Fruit fly (Drosophila melanogaster) whole organism, prepupa: ENCODE data around the gene RnpS1.

Source experiments
- Blimp-1 ChIP-seq: fragments of 200-800 bp; sonication (Bioruptor generic); optimal IDR thresholded peaks from 3 replicates; lab custom pipeline; 2017; ENCODE audit warnings: missing biosample characterization, missing genetic modification characterization, mild to moderate bottlenecking, moderate library complexity, missing genetic modification reagents
- CG10631 ChIP-seq: fragments of 200-800 bp; sonication (Bioruptor generic); optimal IDR thresholded peaks from 2 replicates; lab custom pipeline; 2016; ENCODE audit warnings: missing biosample characterization, missing genetic modification characterization
- CG10669 ChIP-seq: fragments of 200-800 bp; sonication (Bioruptor generic); optimal IDR thresholded peaks from 3 replicates; lab custom pipeline; 2018; ENCODE audit warnings: missing biosample characterization, mild to moderate bottlenecking, missing genetic modification characterization, moderate library complexity
- CG11762 ChIP-seq: fragments of 200-800 bp; sonication (Bioruptor generic); optimal IDR thresholded peaks from 3 replicates; lab custom pipeline; 2016; ENCODE audit warnings: missing biosample characterization, missing genetic modification characterization; ENCODE audit not compliant: insufficient read depth
- CG11902 ChIP-seq: fragments of 200-800 bp; sonication (Bioruptor generic); optimal IDR thresholded peaks from 3 replicates; lab custom pipeline; 2016; ENCODE audit warnings: missing biosample characterization, missing genetic modification characterization
- CG15336 ChIP-seq: fragments of 200-800 bp; sonication (Bioruptor generic); IDR thresholded peaks from 2 replicates; pipeline ENCODE4 v1.3.6; 2022; ENCODE audit warnings: missing biosample characterization, missing genetic modification characterization
- CG1621 ChIP-seq: fragments of 200-800 bp; sonication (Bioruptor generic); optimal IDR thresholded peaks from 3 replicates; lab custom pipeline; 2018; ENCODE audit warnings: missing biosample characterization, mild to moderate bottlenecking, missing genetic modification characterization
- CG3032 ChIP-seq: fragments of 200-800 bp; optimal IDR thresholded peaks from 2 replicates; lab custom pipeline; 2019; ENCODE audit warnings: missing biosample characterization, mild to moderate bottlenecking, missing genetic modification characterization, moderate library complexity
- CG32006 ChIP-seq: fragments of 200-800 bp; sonication (Bioruptor generic); optimal IDR thresholded peaks from 3 replicates; lab custom pipeline; 2017; ENCODE audit warnings: missing biosample characterization, mild to moderate bottlenecking, missing genetic modification characterization
- CG34406 ChIP-seq: fragments of 200-800 bp; sonication (Bioruptor generic); optimal IDR thresholded peaks from 3 replicates; lab custom pipeline; 2016; ENCODE audit warnings: missing biosample characterization, missing genetic modification characterization
- CG3919 ChIP-seq: fragments of 200-800 bp; sonication (Bioruptor generic); optimal IDR thresholded peaks from 3 replicates; lab custom pipeline; 2016; ENCODE audit warnings: missing biosample characterization, missing genetic modification characterization
- CG4318 ChIP-seq: fragments of 200-800 bp; sonication (Bioruptor generic); optimal IDR thresholded peaks from 3 replicates; lab custom pipeline; 2017; ENCODE audit warnings: missing biosample characterization, mild to moderate bottlenecking, missing genetic modification characterization
- CG6163 ChIP-seq: fragments of 200-800 bp; sonication (Bioruptor generic); IDR thresholded peaks from 3 replicates; pipeline ENCODE4 v1.3.6; 2022; ENCODE audit warnings: missing biosample characterization, missing genetic modification characterization
- CG6276 ChIP-seq: fragments of 200-800 bp; sonication (Bioruptor generic); optimal IDR thresholded peaks from 2 replicates; lab custom pipeline; 2017; ENCODE audit warnings: missing biosample characterization, mild to moderate bottlenecking, missing genetic modification characterization
- CG6808 ChIP-seq: fragments of 200-800 bp; sonication (Bioruptor generic); optimal IDR thresholded peaks from 3 replicates; lab custom pipeline; 2017; ENCODE audit warnings: missing biosample characterization, missing genetic modification characterization, mild to moderate bottlenecking, moderate library complexity, missing genetic modification reagents
- CG6854 ChIP-seq: fragments of 200-800 bp; sonication (Bioruptor generic); optimal IDR thresholded peaks from 2 replicates; lab custom pipeline; 2017; ENCODE audit warnings: missing biosample characterization, mild to moderate bottlenecking, missing genetic modification characterization
- CG7368 ChIP-seq: fragments of 200-800 bp; sonication (Bioruptor generic); optimal IDR thresholded peaks from 3 replicates; lab custom pipeline; 2016; ENCODE audit warnings: missing biosample characterization, missing genetic modification characterization
- CG8319 ChIP-seq: fragments of 200-800 bp; sonication (Bioruptor generic); optimal IDR thresholded peaks from 3 replicates; lab custom pipeline; 2016; ENCODE audit warnings: missing biosample characterization, missing genetic modification characterization
- CG8632 ChIP-seq: fragments of 200-800 bp; sonication (Bioruptor generic); optimal IDR thresholded peaks from 3 replicates; lab custom pipeline; 2016; ENCODE audit warnings: missing biosample characterization, missing genetic modification characterization
- CG9139 ChIP-seq: fragments of 200-800 bp; sonication (Bioruptor generic); optimal IDR thresholded peaks from 3 replicates; lab custom pipeline; 2017; ENCODE audit warnings: missing biosample characterization, mild to moderate bottlenecking, missing genetic modification characterization
- Eip75B ChIP-seq: fragments of 200-800 bp; sonication (Bioruptor generic); optimal IDR thresholded peaks from 3 replicates; lab custom pipeline; 2016; ENCODE audit warnings: missing biosample characterization, missing genetic modification characterization
- Eip78C ChIP-seq: fragments of 200-800 bp; sonication (Bioruptor generic); peaks from one replicate; lab custom pipeline; 2016; ENCODE audit warnings: missing biosample characterization, missing genetic modification characterization
- Eip93F ChIP-seq: fragments of 200-800 bp; sonication (Bioruptor generic); optimal IDR thresholded peaks from 2 replicates; lab custom pipeline; 2016; ENCODE audit warnings: missing biosample characterization, mild to moderate bottlenecking, missing genetic modification characterization
- Ets21C ChIP-seq: fragments of 200-800 bp; sonication (Bioruptor generic); optimal IDR thresholded peaks from 3 replicates; lab custom pipeline; 2016; ENCODE audit warnings: missing biosample characterization, missing genetic modification characterization
- Ets96B ChIP-seq: fragments of 200-800 bp; optimal IDR thresholded peaks from 2 replicates; lab custom pipeline; 2019; ENCODE audit warnings: missing biosample characterization, mild to moderate bottlenecking, missing genetic modification characterization, moderate library complexity
- Gug ChIP-seq: fragments of 200-800 bp; sonication (Bioruptor generic); IDR thresholded peaks from 2 replicates; pipeline ENCODE4 v1.3.6; 2022; ENCODE audit warnings: missing biosample characterization, missing genetic modification characterization
- Hr38 ChIP-seq: sonication (Bioruptor generic); optimal IDR thresholded peaks from 2 replicates; lab custom pipeline; 2016; ENCODE audit warnings: missing biosample characterization, missing genetic modification characterization
- Lpt ChIP-seq: fragments of 200-800 bp; sonication (Bioruptor generic); optimal IDR thresholded peaks from 3 replicates; lab custom pipeline; 2016; ENCODE audit warnings: missing biosample characterization, missing genetic modification characterization
- Met ChIP-seq: fragments of 200-800 bp; sonication (Bioruptor generic); optimal IDR thresholded peaks from 3 replicates; lab custom pipeline; 2016; ENCODE audit warnings: missing biosample characterization, missing genetic modification characterization
- OdsH ChIP-seq: fragments of 200-800 bp; sonication (Bioruptor generic); optimal IDR thresholded peaks from 3 replicates; lab custom pipeline; 2016; ENCODE audit warnings: missing biosample characterization, missing genetic modification characterization
- Sox14 ChIP-seq: fragments of 200-800 bp; sonication (Bioruptor generic); optimal IDR thresholded peaks from 3 replicates; lab custom pipeline; 2016; ENCODE audit warnings: missing biosample characterization, missing genetic modification characterization
- Sox15 ChIP-seq: fragments of 200-800 bp; sonication (Bioruptor generic); optimal IDR thresholded peaks from 3 replicates; lab custom pipeline; 2016; ENCODE audit warnings: missing biosample characterization, missing genetic modification characterization
- achi ChIP-seq: fragments of 200-800 bp; sonication (Bioruptor generic); optimal IDR thresholded peaks from 3 replicates; lab custom pipeline; 2016; ENCODE audit warnings: missing biosample characterization, missing genetic modification characterization
- acj6 ChIP-seq: fragments of 200-800 bp; sonication (Bioruptor generic); optimal IDR thresholded peaks from 3 replicates; lab custom pipeline; 2016; ENCODE audit warnings: missing biosample characterization, missing genetic modification characterization
- cyc ChIP-seq: fragments of 200-800 bp; sonication (Bioruptor generic); optimal IDR thresholded peaks from 3 replicates; lab custom pipeline; 2016; ENCODE audit warnings: missing biosample characterization, missing genetic modification characterization
- dac ChIP-seq: fragments of 200-800 bp; sonication (Bioruptor generic); optimal IDR thresholded peaks from 2 replicates; lab custom pipeline; 2017; ENCODE audit warnings: missing biosample characterization, mild to moderate bottlenecking, missing genetic modification characterization
- dsx ChIP-seq: fragments of 200-800 bp; optimal IDR thresholded peaks from 3 replicates; lab custom pipeline; 2019; ENCODE audit warnings: missing biosample characterization, mild to moderate bottlenecking, missing genetic modification characterization, moderate library complexity; ENCODE audit not compliant: poor library complexity, severe bottlenecking
- eg ChIP-seq: fragments of 200-800 bp; sonication (Bioruptor generic); IDR thresholded peaks from 3 replicates; pipeline ENCODE4 v1.3.6; 2022; ENCODE audit warnings: missing biosample characterization, missing genetic modification characterization
- fd59A ChIP-seq: fragments of 200-800 bp; sonication (Bioruptor generic); optimal IDR thresholded peaks from 2 replicates; lab custom pipeline; 2017; ENCODE audit warnings: missing biosample characterization, mild to moderate bottlenecking, missing genetic modification characterization, missing genetic modification reagents
- fd85E ChIP-seq: fragments of 200-800 bp; sonication (Bioruptor generic); optimal IDR thresholded peaks from 3 replicates; lab custom pipeline; 2016; ENCODE audit warnings: missing biosample characterization, missing genetic modification characterization
- fkh ChIP-seq: fragments of 200-800 bp; sonication (Bioruptor generic); optimal IDR thresholded peaks from 3 replicates; lab custom pipeline; 2017; ENCODE audit warnings: missing biosample characterization, mild to moderate bottlenecking, missing genetic modification characterization, moderate library complexity
- net ChIP-seq: fragments of 200-800 bp; sonication (Bioruptor generic); optimal IDR thresholded peaks from 3 replicates; lab custom pipeline; 2016; ENCODE audit warnings: missing biosample characterization, missing genetic modification characterization
- spab ChIP-seq: fragments of 200-800 bp; sonication (Bioruptor generic); optimal IDR thresholded peaks from 2 replicates; lab custom pipeline; 2017; ENCODE audit warnings: missing biosample characterization, mild to moderate bottlenecking, missing genetic modification characterization, missing genetic modification reagents
- svp ChIP-seq: fragments of 200-800 bp; sonication (Bioruptor generic); peaks from one replicate; lab custom pipeline; 2016; ENCODE audit warnings: missing biosample characterization, missing genetic modification characterization
- topi ChIP-seq: fragments of 200-800 bp; sonication (Bioruptor generic); optimal IDR thresholded peaks from 3 replicates; lab custom pipeline; 2016; ENCODE audit warnings: missing biosample characterization, missing genetic modification characterization
- vri ChIP-seq: fragments of 200-800 bp; sonication (Bioruptor generic); optimal IDR thresholded peaks from 3 replicates; lab custom pipeline; 2016; ENCODE audit warnings: missing biosample characterization, mild to moderate bottlenecking, missing genetic modification characterization

The RnpS1 gene

DNA sequence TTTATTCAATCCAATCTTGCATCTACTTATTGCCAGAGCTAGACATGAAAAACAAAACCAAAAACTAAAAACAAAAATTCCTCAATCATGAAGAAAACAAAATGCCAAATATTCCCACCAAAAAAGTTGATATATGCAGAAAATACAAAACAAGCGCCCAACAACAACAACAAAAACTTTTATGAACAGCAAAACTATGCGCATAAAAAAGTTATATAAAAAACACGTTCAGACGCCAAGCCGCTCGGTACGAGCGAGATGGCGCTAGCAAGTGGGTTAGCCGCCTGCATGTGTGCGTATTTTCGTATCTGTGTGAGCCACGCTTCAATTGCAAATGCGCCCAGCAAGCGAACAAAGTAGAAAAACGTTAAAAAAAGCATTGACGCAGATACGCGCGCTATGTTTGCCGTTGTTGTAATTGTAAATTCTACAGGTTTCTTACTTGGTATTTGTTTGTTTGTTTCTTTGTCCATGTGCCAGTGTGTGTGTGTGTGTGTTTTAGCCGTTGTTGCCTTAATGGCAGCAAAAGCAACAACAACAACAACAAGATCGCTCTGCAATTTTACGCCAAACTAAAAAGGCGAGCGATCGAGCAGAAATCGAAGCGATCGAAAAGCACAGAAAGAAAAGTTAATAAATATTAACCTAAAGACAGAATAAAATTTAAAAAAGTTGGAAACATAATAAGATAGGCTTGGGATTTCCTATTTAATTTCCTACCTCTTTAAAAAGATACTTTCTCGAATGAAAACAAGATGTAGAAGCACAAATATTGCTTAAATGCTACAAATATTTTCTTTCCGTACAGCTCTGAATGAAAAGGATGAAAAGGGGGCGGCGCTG, 41.8 kb downstream of the RnpS1 start (continued):
- TF ChIP-seq OdsH (GFP tag; lab: Kevin White, UChicago): peak; percentile 72
- peak; percentile 92 for TF ChIP-seq CG6163
- no peak for TF ChIP-seq fd85E
- no peak for TF ChIP-seq svp (GFP tag; lab: Kevin White, UChicago)
- TF ChIP-seq Ets21C (GFP tag; lab: Kevin White, UChicago): no peak
- peak; percentile 29 for TF ChIP-seq CG9139
- no peak for TF ChIP-seq CG11902 (GFP tag; lab: Kevin White, UChicago)
- TF ChIP-seq CG4318: no peak
- TF ChIP-seq vri (GFP tag; lab: Kevin White, UChicago): no peak
- peak; percentile 88 for TF ChIP-seq eg (GFP tag; lab: Robert Waterston, UW)
- TF ChIP-seq acj6 (GFP tag; lab: Kevin White, UChicago): peak; percentile 45
- TF ChIP-seq spab (GFP tag; lab: Kevin White, UChicago): peak; percentile 66
- peak; percentile 78 for TF ChIP-seq net (GFP tag; lab: Kevin White, UChicago)
- TF ChIP-seq topi (GFP tag; lab: Kevin White, UChicago): peak; percentile 4
- peak; percentile 79 for TF ChIP-seq CG32006 (GFP tag; lab: Kevin White, UChicago)
- TF ChIP-seq Sox15 (GFP tag; lab: Kevin White, UChicago): no peak
- peak; percentile 39 for TF ChIP-seq fkh (GFP tag; lab: Kevin White, UChicago)

DNA sequence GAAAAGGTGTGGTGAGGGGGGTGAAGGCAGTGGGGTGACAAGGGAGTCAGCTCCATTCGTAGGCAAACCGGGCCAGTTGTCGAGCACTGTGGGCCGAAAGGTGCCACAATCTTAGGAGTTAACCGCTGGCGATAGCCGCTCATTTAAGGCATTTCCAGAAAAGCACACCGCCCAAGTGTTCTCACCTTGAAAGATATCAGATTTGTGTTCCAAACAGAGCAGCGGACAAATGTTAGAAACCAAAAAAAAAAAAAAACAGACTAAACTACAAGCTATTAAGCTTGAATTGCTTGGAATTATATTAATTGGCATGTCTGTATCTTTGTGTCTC, 42.4 kb downstream of the RnpS1 start:
- TF ChIP-seq Met: no peak
- peak; percentile 37 for TF ChIP-seq achi
- TF ChIP-seq eg (GFP tag; lab: Robert Waterston, UW): no peak
- TF ChIP-seq CG8632: peak; percentile 34
- TF ChIP-seq CG10669 (GFP tag; lab: Kevin White, UChicago): peak; percentile 16
- peak; percentile 37 for TF ChIP-seq Eip78C (GFP tag; lab: Kevin White, UChicago)
- TF ChIP-seq net (GFP tag; lab: Kevin White, UChicago): peak; percentile 30
- no peak for TF ChIP-seq vri (GFP tag; lab: Kevin White, UChicago)
- peak; percentile 61 for TF ChIP-seq spab (GFP tag; lab: Kevin White, UChicago)
- TF ChIP-seq Hr38 (GFP tag; lab: Kevin White, UChicago): no peak
- TF ChIP-seq CG9139: no peak
- no peak for TF ChIP-seq Ets21C (GFP tag; lab: Kevin White, UChicago)
- TF ChIP-seq Blimp-1 (GFP tag; lab: Kevin White, UChicago): no peak
- peak; percentile 58 for TF ChIP-seq fd59A
- no peak for TF ChIP-seq topi (GFP tag; lab: Kevin White, UChicago)
- TF ChIP-seq Sox14 (GFP tag; lab: Kevin White, UChicago): peak; percentile 29
- TF ChIP-seq CG3032: peak; percentile 12
- TF ChIP-seq Lpt (GFP tag; lab: Kevin White, UChicago): peak; percentile 13
- peak; percentile 59 for TF ChIP-seq CG10631 (GFP tag; lab: Kevin White, UChicago)
- peak; percentile 82 for TF ChIP-seq CG32006 (GFP tag; lab: Kevin White, UChicago)
- TF ChIP-seq svp (GFP tag; lab: Kevin White, UChicago): no peak
- TF ChIP-seq Gug (GFP tag; lab: Robert Waterston, UW): no peak
- no peak for TF ChIP-seq Eip93F (GFP tag; lab: Kevin White, UChicago)
- peak; percentile 65 for TF ChIP-seq CG6808 (GFP tag; lab: Kevin White, UChicago)
- no peak for TF ChIP-seq CG8319
- TF ChIP-seq CG34406: no peak
- peak; percentile 3 for TF ChIP-seq CG11902 (GFP tag; lab: Kevin White, UChicago)
- peak; percentile 10 for TF ChIP-seq Eip75B (GFP tag; lab: Kevin White, UChicago)
- no peak for TF ChIP-seq CG3919 (GFP tag; lab: Kevin White, UChicago)
- no peak for TF ChIP-seq CG4318
- no peak for TF ChIP-seq CG7368
- no peak for TF ChIP-seq CG1621 (tag; lab: Kevin White, UChicago)
- TF ChIP-seq cyc (GFP tag; lab: Kevin White, UChicago): no peak
- no peak for TF ChIP-seq CG6854 (GFP tag; lab: Kevin White, UChicago)
- TF ChIP-seq dsx (GFP tag; lab: Kevin White, UChicago): no peak
- peak; percentile 23 for TF ChIP-seq Ets96B (tag; lab: Kevin White, UChicago)
- TF ChIP-seq dac (GFP tag; lab: Kevin White, UChicago): no peak
- TF ChIP-seq Sox15 (GFP tag; lab: Kevin White, UChicago): no peak
- no peak for TF ChIP-seq CG11762
- peak; percentile 58 for TF ChIP-seq CG6276
- no peak for TF ChIP-seq fkh (GFP tag; lab: Kevin White, UChicago)
- 0 out of 2 replicates have a peak, but pooled peaks have one; percentile 4 for TF ChIP-seq CG15336
- TF ChIP-seq fd85E: no peak
- no peak for TF ChIP-seq CG6163
